Worm (Caenorhabditis elegans) whole organism, young adult: Measurements from ENCODE around the gene srdh-1.

Experiments used
- C06A6.2 ChIP-seq: fragments of 200-800 bp; sonication (Bioruptor generic); conservative IDR thresholded peaks from 2 replicates; pipeline ENCODE4 v1.3.6; 2022; ENCODE audit warnings: missing genetic modification characterization, missing compliant biosample characterization
- F39B2.1 ChIP-seq: fragments of 200-800 bp; sonication (Bioruptor generic); IDR thresholded peaks from 2 replicates; pipeline ENCODE4 v1.3.6; 2022; ENCODE audit warnings: missing genetic modification reagents, missing genetic modification characterization, missing compliant biosample characterization
- K12H6.12 ChIP-seq: fragments of 200-800 bp; sonication (Bioruptor generic); optimal IDR thresholded peaks from 2 replicates; lab custom pipeline; 2018; ENCODE audit warnings: mild to moderate bottlenecking, missing genetic modification characterization, missing compliant biosample characterization
- T26A5.8 ChIP-seq: sonication (generic microtip); optimal IDR thresholded peaks from 2 replicates; lab custom pipeline; 2016; ENCODE audit warnings: missing genetic modification characterization, missing compliant biosample characterization
- Y67H2A.10 ChIP-seq: fragments of 200-800 bp; sonication (Bioruptor generic); conservative IDR thresholded peaks from 2 replicates; pipeline ENCODE4 v1.3.6; 2022; ENCODE audit warnings: missing genetic modification reagents, missing genetic modification characterization, missing compliant biosample characterization
- Y95B8A.8 ChIP-seq: fragments of 200-800 bp; sonication (Bioruptor generic); IDR thresholded peaks from 2 replicates; pipeline ENCODE4 v1.3.6; 2022; ENCODE audit warnings: missing genetic modification reagents, missing genetic modification characterization, missing compliant biosample characterization
- ZK185.1 ChIP-seq: sonication (generic microtip); optimal IDR thresholded peaks from 2 replicates; lab custom pipeline; 2016; ENCODE audit warnings: mild to moderate bottlenecking, missing genetic modification characterization, missing compliant biosample characterization; ENCODE audit not compliant: poor library complexity, severe bottlenecking
- ama-1 ChIP-seq, 3 experiments: fragments of 150-350 bp in 1 of 3; sonication (generic microtip) in 2 of 3; optimal IDR thresholded peaks; 2 replicates each; lab custom pipeline; 2014 to 2018; ENCODE audit warnings: missing biosample characterization in 2 of 3, missing genetic modification characterization in 2 of 3, missing genetic modification reagents in 2 of 3
- athp-1 ChIP-seq: sonication (generic microtip); optimal IDR thresholded peaks from 2 replicates; lab custom pipeline; 2017; ENCODE audit warnings: mild to moderate bottlenecking, missing genetic modification characterization, missing compliant biosample characterization
- bed-2 ChIP-seq: fragments of 200-800 bp; sonication (Bioruptor generic); IDR thresholded peaks from 2 replicates; pipeline ENCODE4 v1.3.6; 2022; ENCODE audit warnings: missing genetic modification reagents, missing genetic modification characterization, missing compliant biosample characterization
- cebp-1 ChIP-seq, 2 experiments: fragments of 200-800 bp in 1 of 2; sonication (Bioruptor generic) in 1 of 2; sonication (generic microtip) in 1 of 2; IDR thresholded peaks in 1 of 2; optimal IDR thresholded peaks in 1 of 2; 2 replicates each; pipeline versions ENCODE4 v1.3.6 to Lab custom; 2017 to 2022; ENCODE audit warnings: missing compliant biosample characterization in 2 of 2, missing genetic modification characterization in 2 of 2, mild to moderate bottlenecking in 1 of 2, missing genetic modification reagents in 1 of 2, moderate library complexity in 1 of 2
- dpl-1 ChIP-seq: fragments of 150-350 bp; optimal IDR thresholded peaks from 2 replicates; lab custom pipeline; 2014; ENCODE audit warnings: missing biosample characterization, missing genetic modification reagents, missing genetic modification characterization
- egrh-3 ChIP-seq: fragments of 200-800 bp; sonication (Bioruptor generic); IDR thresholded peaks from 2 replicates; pipeline ENCODE4 v1.3.6; 2022; ENCODE audit warnings: missing genetic modification reagents, missing genetic modification characterization, missing compliant biosample characterization
- gei-17 ChIP-seq: fragments of 200-800 bp; sonication (Bioruptor generic); optimal IDR thresholded peaks from 2 replicates; lab custom pipeline; 2018; ENCODE audit warnings: mild to moderate bottlenecking, missing genetic modification characterization, missing compliant biosample characterization
- hlh-12 ChIP-seq: sonication (generic microtip); optimal IDR thresholded peaks from 2 replicates; lab custom pipeline; 2016; ENCODE audit warnings: missing genetic modification characterization, missing compliant biosample characterization
- hmg-20 ChIP-seq: fragments of 200-800 bp; sonication (Bioruptor generic); IDR thresholded peaks from 2 replicates; pipeline ENCODE4 v1.3.6; 2022; ENCODE audit warnings: missing genetic modification reagents, missing genetic modification characterization, missing compliant biosample characterization
- hsf-1 ChIP-seq: fragments of 200-800 bp; sonication (Bioruptor generic); IDR thresholded peaks from 2 replicates; pipeline ENCODE4 v1.3.6; 2022; ENCODE audit warnings: missing genetic modification reagents, missing genetic modification characterization, missing compliant biosample characterization
- lag-1 ChIP-seq: fragments of 200-800 bp; sonication (Bioruptor generic); IDR thresholded peaks from 2 replicates; pipeline ENCODE4 v1.3.6; 2022; ENCODE audit warnings: missing genetic modification reagents, missing genetic modification characterization, missing compliant biosample characterization
- let-526 ChIP-seq: fragments of 200-800 bp; sonication (Bioruptor generic); IDR thresholded peaks from 2 replicates; pipeline ENCODE4 v1.3.6; 2022; ENCODE audit warnings: missing genetic modification reagents, missing genetic modification characterization, missing compliant biosample characterization
- let-607 ChIP-seq, 2 experiments: fragments of 200-800 bp in 1 of 2; sonication (Bioruptor generic) in 1 of 2; sonication (generic microtip) in 1 of 2; optimal IDR thresholded peaks; 2 replicates each; lab custom pipeline; 2016 to 2018; ENCODE audit warnings: mild to moderate bottlenecking in 2 of 2, missing compliant biosample characterization in 2 of 2, missing genetic modification characterization in 2 of 2, moderate library complexity in 2 of 2, missing genotype in 1 of 2
- lin-26 ChIP-seq: fragments of 200-800 bp; sonication (Bioruptor generic); IDR thresholded peaks from 2 replicates; pipeline ENCODE4 v1.3.6; 2022; ENCODE audit warnings: missing genetic modification reagents, missing genetic modification characterization, missing compliant biosample characterization
- lsy-27 ChIP-seq: sonication (generic microtip); optimal IDR thresholded peaks from 2 replicates; lab custom pipeline; 2017; ENCODE audit warnings: missing genetic modification characterization, mild to moderate bottlenecking, missing compliant biosample characterization, antibody characterized with exemption, missing genotype, borderline replicate concordance; ENCODE audit not compliant: insufficient read depth
- madf-3 ChIP-seq: fragments of 200-800 bp; sonication (Bioruptor generic); IDR thresholded peaks from 2 replicates; pipeline ENCODE4 v1.3.6; 2022; ENCODE audit warnings: missing genetic modification reagents, missing genetic modification characterization, missing compliant biosample characterization
- mcd-1 ChIP-seq: fragments of 200-800 bp; sonication (Bioruptor generic); IDR thresholded peaks from 2 replicates; pipeline ENCODE4 v1.3.6; 2022; ENCODE audit warnings: missing genetic modification reagents, missing genetic modification characterization, missing compliant biosample characterization
- mel-28 ChIP-seq: sonication (generic microtip); optimal IDR thresholded peaks from 2 replicates; lab custom pipeline; 2016; ENCODE audit warnings: borderline replicate concordance, mild to moderate bottlenecking, missing genetic modification characterization, missing compliant biosample characterization
- mes-4 ChIP-seq: sonication (generic microtip); optimal IDR thresholded peaks from 2 replicates; lab custom pipeline; 2016; ENCODE audit warnings: missing genotype, missing genetic modification characterization, missing compliant biosample characterization
- nhr-27 ChIP-seq: fragments of 200-800 bp; sonication (Bioruptor generic); optimal IDR thresholded peaks from 2 replicates; lab custom pipeline; 2018; ENCODE audit warnings: mild to moderate bottlenecking, missing genetic modification characterization, moderate library complexity, missing compliant biosample characterization
- nhr-80 ChIP-seq: sonication (generic microtip); optimal IDR thresholded peaks from 2 replicates; lab custom pipeline; 2016; ENCODE audit warnings: missing genetic modification characterization, missing compliant biosample characterization
- pbrm-1 ChIP-seq: fragments of 200-800 bp; sonication (Bioruptor generic); IDR thresholded peaks from 2 replicates; pipeline ENCODE4 v1.3.6; 2022; ENCODE audit warnings: missing genetic modification reagents, missing genetic modification characterization, missing compliant biosample characterization
- pha-4 ChIP-seq: fragments of 150-350 bp; sonication (generic microtip); optimal IDR thresholded peaks from 2 replicates; lab custom pipeline; 2014; ENCODE audit warnings: missing biosample characterization, missing genetic modification reagents, missing genetic modification characterization
- rec-8 ChIP-seq, 2 experiments: sonication (generic microtip); optimal IDR thresholded peaks; 2 replicates each; lab custom pipeline; 2016; ENCODE audit warnings: mild to moderate bottlenecking in 2 of 2, missing genetic modification characterization in 2 of 2, missing genetic modification reagents in 2 of 2, missing genotype in 2 of 2, missing biosample characterization in 1 of 2, missing compliant biosample characterization in 1 of 2, moderate library complexity in 1 of 2
- rpc-1 ChIP-seq, 2 experiments: fragments of 150-350 bp in 1 of 2; sonication (generic microtip) in 1 of 2; optimal IDR thresholded peaks; 2 replicates each; lab custom pipeline; 2014 to 2018; ENCODE audit warnings: missing biosample characterization in 1 of 2, missing genetic modification characterization in 1 of 2, missing genetic modification reagents in 1 of 2, missing genotype in 1 of 2
- snpc-1.3 ChIP-seq: sonication (generic microtip); optimal IDR thresholded peaks from 2 replicates; lab custom pipeline; 2017; ENCODE audit warnings: missing genetic modification characterization, mild to moderate bottlenecking, missing compliant biosample characterization, antibody characterized with exemption, moderate library complexity, missing genotype, missing genetic modification reagents; ENCODE audit not compliant: insufficient read depth
- tbp1 ChIP-seq: fragments of 200-800 bp; sonication (Bioruptor generic); optimal IDR thresholded peaks from 2 replicates; lab custom pipeline; 2018; ENCODE audit warnings: mild to moderate bottlenecking, missing genetic modification characterization, missing compliant biosample characterization
- unc-62 ChIP-seq: fragments of 150-350 bp; optimal IDR thresholded peaks from 2 replicates; lab custom pipeline; 2014; ENCODE audit warnings: missing biosample characterization, missing genetic modification reagents, missing genetic modification characterization
- ztf-22 ChIP-seq: fragments of 200-800 bp; sonication (Bioruptor generic); optimal IDR thresholded peaks from 2 replicates; lab custom pipeline; 2018; ENCODE audit warnings: mild to moderate bottlenecking, missing genetic modification characterization, moderate library complexity, missing compliant biosample characterization
- ztf-26 ChIP-seq: sonication (generic microtip); optimal IDR thresholded peaks from 2 replicates; lab custom pipeline; 2017; ENCODE audit warnings: missing genetic modification characterization, missing compliant biosample characterization
- ztf-6 ChIP-seq: fragments of 200-800 bp; sonication (Bioruptor generic); IDR thresholded peaks from 2 replicates; pipeline ENCODE4 v1.3.6; 2022; ENCODE audit warnings: missing genetic modification reagents, missing genetic modification characterization, missing compliant biosample characterization

Gene srdh-1

ce11 chrII:8230976-8231375 lies 33.5 kb upstream of the srdh-1 start, which contains the start of gene M110.9:
M110.9 (plus strand) TSS chrII:8231276.
- no peak for TF ChIP-seq ama-1 (optimal IDR thresholded peaks at IDR 0.05; lab: Kevin White, UChicago)
- TF ChIP-seq ama-1 (GFP tag; optimal IDR thresholded peaks at IDR 0.05; lab: Kevin White, UChicago): no peak
- no peak for TF ChIP-seq athp-1
- TF ChIP-seq ztf-22 (GFP tag; lab: Kevin White, UChicago): no peak
- TF ChIP-seq madf-3 (GFP tag; lab: Robert Waterston, UW): 0 out of 2 replicates have a peak, but pooled peaks have one; percentile 27
- TF ChIP-seq cebp-1 (GFP tag; IDR thresholded peaks at IDR 0.05; lab: Robert Waterston, UW): no peak
- no peak for TF ChIP-seq cebp-1 (tag; optimal IDR thresholded peaks at IDR 0.05; lab: Kevin White, UChicago)

ce11 chrII:8232489-8232888 lies 32.0 kb upstream of the srdh-1 start, which contains the start of gene M110.7:
M110.7 (plus strand) TSS chrII:8232789.
- TF ChIP-seq C06A6.2 (GFP tag; lab: Robert Waterston, UW) (no peak), dpl-1 (GFP tag; lab: Kevin White, UChicago) (no peak)

DNA sequence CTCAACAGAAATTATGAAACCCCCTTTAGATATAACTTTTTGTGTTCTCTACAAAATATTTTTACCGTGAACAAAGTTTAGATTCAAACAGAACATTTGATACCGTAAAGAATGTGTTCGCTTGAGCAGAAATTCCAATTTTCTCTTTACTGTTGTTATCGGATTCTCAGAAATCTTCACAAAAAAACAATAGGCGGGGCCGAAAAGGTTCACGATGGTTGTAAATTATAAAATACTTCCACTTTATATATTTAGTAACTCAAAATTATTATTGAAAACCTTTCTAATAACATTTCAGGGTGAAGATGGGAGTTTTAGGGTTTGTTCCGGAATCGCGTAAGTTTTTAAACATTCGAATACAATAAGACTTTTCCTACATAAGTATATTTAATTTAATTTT lies 26.3 kb upstream of the srdh-1 start, which contains the start of gene nlp-5:
nlp-5 (plus strand) TSS at position 301 of the 400 bp plus-strand sequence.
- TF ChIP-seq pbrm-1 (GFP tag; lab: Robert Waterston, UW): no peak
- no peak for TF ChIP-seq dpl-1 (GFP tag; lab: Kevin White, UChicago)
- TF ChIP-seq, all 124 proteins: peak for 0

DNA sequence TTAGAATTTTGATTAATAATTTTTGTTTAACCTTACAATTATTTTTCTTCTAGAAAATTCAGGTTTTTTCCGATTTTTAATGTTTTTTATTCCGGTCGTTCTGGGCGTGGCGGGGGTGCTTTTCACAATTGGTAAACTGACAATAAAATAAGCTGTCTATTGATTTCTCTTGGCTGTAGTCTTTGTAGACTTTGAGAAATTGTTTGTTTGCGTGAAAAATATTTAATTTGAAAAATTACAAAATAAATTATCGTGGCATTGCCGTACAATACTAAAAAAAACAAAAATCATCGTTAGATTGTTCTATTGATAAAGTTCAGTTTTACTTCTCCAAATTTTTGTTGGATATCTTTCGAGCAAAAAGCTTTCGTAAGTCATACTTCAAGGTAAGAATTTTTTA lies 18.0 kb upstream of the srdh-1 start, which contains the start of gene F35C11.3:
F35C11.3 (plus strand) TSS at position 301 of the 400 bp plus-strand sequence.
- no peak for TF ChIP-seq egrh-3 (GFP tag; lab: Robert Waterston, UW)
- no peak for TF ChIP-seq hmg-20 (GFP tag; lab: Robert Waterston, UW)
- TF ChIP-seq snpc-1.3 (tag; lab: Kevin White, UChicago): no peak
- no peak for TF ChIP-seq rec-8 (tag; optimal IDR thresholded peaks at IDR 0.05; lab: Kevin White, UChicago)
- TF ChIP-seq lin-26 (GFP tag; lab: Robert Waterston, UW): no peak
- no peak for TF ChIP-seq hsf-1 (GFP tag; lab: Robert Waterston, UW)
- TF ChIP-seq lag-1 (GFP tag; lab: Robert Waterston, UW): no peak
- TF ChIP-seq ztf-26 (tag; lab: Kevin White, UChicago): no peak
- TF ChIP-seq mel-28 (tag; lab: Kevin White, UChicago): no peak
- TF ChIP-seq tbp1 (GFP tag; lab: Kevin White, UChicago): no peak
- TF ChIP-seq ZK185.1 (tag; lab: Kevin White, UChicago): no peak
- TF ChIP-seq let-526 (GFP tag; lab: Robert Waterston, UW): no peak
- no peak for TF ChIP-seq nhr-27 (tag; lab: Kevin White, UChicago)
- no peak for TF ChIP-seq nhr-80 (tag; lab: Kevin White, UChicago)
- TF ChIP-seq athp-1: no peak
- TF ChIP-seq rpc-1 (optimal IDR thresholded peaks at IDR 0.05; lab: Kevin White, UChicago): no peak
- TF ChIP-seq rpc-1 (tag; optimal IDR thresholded peaks at IDR 0.05; lab: Kevin White, UChicago): no peak
- TF ChIP-seq lsy-27: no peak
- no peak for TF ChIP-seq T26A5.8 (tag; lab: Kevin White, UChicago)
- TF ChIP-seq gei-17 (GFP tag; lab: Kevin White, UChicago): no peak

- TF ChIP-seq let-607 (tag; optimal IDR thresholded peaks at IDR 0.05; lab: Kevin White, UChicago) (peak in 1 of 2 experiments; percentile 9), Y95B8A.8 (no peak), K12H6.12 (tag; lab: Kevin White, UChicago) (no peak), snpc-1.3 (tag; lab: Kevin White, UChicago) (no peak), unc-62 (GFP tag; lab: Kevin White, UChicago) (peak; percentile 77), pha-4 (peak; percentile 16), let-526 (GFP tag; lab: Robert Waterston, UW) (no peak), ZK185.1 (tag; lab: Kevin White, UChicago) (no peak), bed-2 (GFP tag; lab: Robert Waterston, UW) (no peak), nhr-80 (tag; lab: Kevin White, UChicago) (peak; percentile 89), egrh-3 (GFP tag; lab: Robert Waterston, UW) (no peak), Y67H2A.10 (GFP tag; lab: Robert Waterston, UW) (no peak), ztf-6 (GFP tag; lab: Robert Waterston, UW) (no peak), hmg-20 (GFP tag; lab: Robert Waterston, UW) (no peak), mcd-1 (GFP tag; lab: Robert Waterston, UW) (no peak), F39B2.1 (GFP tag; lab: Robert Waterston, UW) (no peak), mes-4 (no peak), hlh-12 (no peak)
Measured at ce11 chrII:8248745-8249144, 15.7 kb upstream of the srdh-1 start, which contains the start of the genes F35C11.2 and F35C11.4. F35C11.2 (minus strand) TSS chrII:8248834. F35C11.4 (plus strand) TSS chrII:8249004.
